Worm (Caenorhabditis elegans): ENCODE results near the gene D2024.5.
"Not testable (repeated sequence)": the region's sequence is repeated elsewhere in the genome, so short reads cannot be mapped to it uniquely, and the experiment has no call there.

D2024.5 gene

ce11 chrIV:7254690-7255089 is 26.6 kb upstream of the D2024.5 start, which contains the start of gene C06E4.5:
TSS of gene C06E4.5 (plus strand) at chrIV:7254990.
- not testable (repeated sequence) for TF ChIP-seq ceh-31, ceh-48, sox-4 (tag; optimal IDR thresholded peaks at IDR 0.05)

- no peak for TF ChIP-seq K02D7.2 (tag; optimal IDR thresholded peaks at IDR 0.05)
- TF ChIP-seq pag-3 (tag; optimal IDR thresholded peaks at IDR 0.05; ENCODE audit: borderline replicate concordance), result no peak
- no peak for TF ChIP-seq F13H6.1 (tag; optimal IDR thresholded peaks at IDR 0.05)
- no peak for TF ChIP-seq sox-4 (tag; optimal IDR thresholded peaks at IDR 0.05)
Observed at ce11 chrIV:7253271-7253670, 25.2 kb upstream of the D2024.5 start.

ce11 chrIV:7250158-7250557 is 22.1 kb upstream of the D2024.5 start, which contains the start of gene D2024.18:
TSS of gene D2024.18 (plus strand) at chrIV:7250458.
- TF ChIP-seq mec-3 (tag; optimal IDR thresholded peaks at IDR 0.05; ENCODE audit: borderline replicate concordance) (no peak), unc-86 (tag; optimal IDR thresholded peaks at IDR 0.05) (no peak), ceh-31 (tag; optimal IDR thresholded peaks at IDR 0.05) (no peak), fkh-6 (tag; optimal IDR thresholded peaks at IDR 0.05) (no peak), pha-4 (tag; optimal IDR thresholded peaks at IDR 0.05) (no peak), K09A11.1 (tag; optimal IDR thresholded peaks at IDR 0.05; ENCODE audit: insufficient read depth) (no peak), elt-4 (tag; optimal IDR thresholded peaks at IDR 0.05) (no peak), odd-2 (tag; optimal IDR thresholded peaks at IDR 0.05) (no peak), tbx-2 (tag; optimal IDR thresholded peaks at IDR 0.05) (no peak), hlh-30 (tag; optimal IDR thresholded peaks at IDR 0.05; ENCODE audit: insufficient read depth) (no peak), ceh-18 (tag; optimal IDR thresholded peaks at IDR 0.05) (no peak), zip-5 (tag; optimal IDR thresholded peaks at IDR 0.05) (no peak)

DNA sequence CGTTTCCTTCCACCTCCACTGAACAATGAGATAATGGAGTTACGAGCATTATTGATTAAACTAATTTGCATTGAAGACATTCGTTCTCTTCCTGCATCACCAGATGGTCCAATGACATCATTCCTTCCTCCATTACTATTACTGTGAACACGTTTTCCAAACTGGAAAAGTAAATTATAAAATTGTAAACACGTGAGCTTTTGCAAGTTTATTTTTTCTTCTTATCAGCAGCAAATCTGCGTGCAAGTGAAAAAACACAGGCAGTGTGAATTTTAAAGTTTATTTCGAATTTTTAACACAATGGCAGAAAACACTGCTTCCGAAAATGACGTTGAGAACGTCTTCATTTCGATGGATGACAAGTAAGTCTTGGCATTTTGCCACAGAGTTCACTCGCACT is 19.1 kb upstream of the D2024.5 start, which contains the start of gene D2024.1:
Gene D2024.1, plus strand, starts transcription at position 301 of the 400 bp plus-strand sequence.
- not testable (repeated sequence) for TF ChIP-seq unc-86 (tag; optimal IDR thresholded peaks at IDR 0.05); ceh-6 (GFP tag; optimal IDR thresholded peaks at IDR 0.05); ceh-22 (tag; optimal IDR thresholded peaks at IDR 0.05)

ce11 chrIV:7246553-7246952 is 18.4 kb upstream of the D2024.5 start, which contains the start of gene col-114:
TSS of gene col-114 (minus strand) at chrIV:7246653.
- TF ChIP-seq ceh-6 (GFP tag; optimal IDR thresholded peaks at IDR 0.05) (no peak), pag-3 (tag; optimal IDR thresholded peaks at IDR 0.05; ENCODE audit: borderline replicate concordance) (no peak), F13H6.1 (tag; optimal IDR thresholded peaks at IDR 0.05) (no peak), ztf-16 (tag; optimal IDR thresholded peaks at IDR 0.05) (no peak), gmeb-2 (tag; optimal IDR thresholded peaks at IDR 0.05) (no peak), ceh-48 (tag; optimal IDR thresholded peaks at IDR 0.05) (no peak), che-1 (tag; optimal IDR thresholded peaks at IDR 0.05) (no peak), elt-4 (tag; optimal IDR thresholded peaks at IDR 0.05) (no peak), ceh-31 (tag; optimal IDR thresholded peaks at IDR 0.05) (no peak), K09A11.1 (tag; optimal IDR thresholded peaks at IDR 0.05; ENCODE audit: insufficient read depth) (no peak), zip-5 (tag; optimal IDR thresholded peaks at IDR 0.05) (no peak), pha-4 (tag; optimal IDR thresholded peaks at IDR 0.05) (no peak), ceh-24 (tag; optimal IDR thresholded peaks at IDR 0.05) (no peak), hlh-13 (GFP tag; optimal IDR thresholded peaks at IDR 0.05) (no peak), pros-1 (tag; optimal IDR thresholded peaks at IDR 0.05) (no peak), hlh-6 (tag; optimal IDR thresholded peaks at IDR 0.05) (no peak), ceh-18 (tag; optimal IDR thresholded peaks at IDR 0.05) (no peak), hlh-15 (tag; optimal IDR thresholded peaks at IDR 0.05) (no peak), dmd-4 (tag; optimal IDR thresholded peaks at IDR 0.05; ENCODE audit: borderline replicate concordance) (no peak), sox-4 (tag; optimal IDR thresholded peaks at IDR 0.05) (no peak)

ce11 chrIV:7245592-7245991 is 17.5 kb upstream of the D2024.5 start:
- no peak for TF ChIP-seq sox-2 (GFP tag; IDR thresholded peaks at IDR 0.05)
- TF ChIP-seq lim-6 (tag; optimal IDR thresholded peaks at IDR 0.05), result no peak
- TF ChIP-seq pha-2 (tag; optimal IDR thresholded peaks at IDR 0.05), result no peak
- TF ChIP-seq odd-2 (tag; optimal IDR thresholded peaks at IDR 0.05), result no peak
- no peak for TF ChIP-seq sdc-2 (tag; optimal IDR thresholded peaks at IDR 0.05)
- no peak for TF ChIP-seq pha-4 (tag; optimal IDR thresholded peaks at IDR 0.05)
- no peak for TF ChIP-seq tbx-2 (tag; optimal IDR thresholded peaks at IDR 0.05)
- TF ChIP-seq che-1 (tag; optimal IDR thresholded peaks at IDR 0.05), result no peak
- no peak for TF ChIP-seq fax-1 (tag; optimal IDR thresholded peaks at IDR 0.05)
